ENCODE assay signal across 1 worm cellular context in the genomic region with DNA sequence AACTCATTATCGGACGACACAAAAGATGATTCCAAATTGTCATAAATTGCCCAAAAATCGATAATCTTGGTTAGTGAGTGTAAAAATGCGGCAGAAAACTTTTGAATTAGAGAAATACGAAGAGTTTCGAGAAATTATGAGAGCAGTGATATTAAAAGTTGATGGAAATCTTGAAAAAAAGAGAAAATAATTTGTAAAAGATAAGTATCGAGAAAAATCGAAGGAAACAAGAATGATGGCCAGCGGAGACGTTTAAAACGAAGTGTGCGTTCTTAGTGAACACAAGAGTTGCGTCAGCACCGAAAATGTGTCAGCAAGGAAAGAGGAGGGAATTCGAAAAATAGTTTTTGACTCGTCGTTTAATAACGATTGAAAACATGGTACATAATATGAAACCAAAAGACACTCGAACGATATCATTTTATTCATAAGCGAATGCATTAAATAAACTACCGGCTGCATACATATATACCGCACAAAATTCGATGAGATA.
TF ChIP-seq lines count a peak whose summit lies in the region.

A gene (minus strand): TSS at position 51 of the 493 bp plus-strand sequence.

TF ChIP-seq in whole organism, L4 larva, 104 proteins besides CTCF, POLR2A, EP300 and RAD21 (continued from another document):
- TF ChIP-seq dve-1 (tag; optimal IDR thresholded peaks at IDR 0.05; lab: Kevin White, UChicago; ENCODE audit: insufficient read depth) (peak; percentile 85), nhr-28 (tag; optimal IDR thresholded peaks at IDR 0.05; lab: Kevin White, UChicago) (peak; percentile 49), F10B5.3 (tag; optimal IDR thresholded peaks at IDR 0.05; lab: Kevin White, UChicago) (no peak), madf-5 (GFP tag; IDR thresholded peaks at IDR 0.05; lab: Robert Waterston, UW) (no peak), aly-2 (tag; optimal IDR thresholded peaks at IDR 0.05; lab: Kevin White, UChicago) (no peak), ctbp-1 (GFP tag; IDR thresholded peaks at IDR 0.05; lab: Robert Waterston, UW) (0 out of 2 replicates have a peak, but pooled peaks have one; percentile 23), lsy-2 (tag; optimal IDR thresholded peaks at IDR 0.05; lab: Kevin White, UChicago) (peak; percentile 73 to 94), ama-1 (optimal IDR thresholded peaks at IDR 0.05; lab: Kevin White, UChicago) (peak; percentile 55), daf-12 (tag; optimal IDR thresholded peaks at IDR 0.05; lab: Kevin White, UChicago) (no peak), saeg-2 (GFP tag; IDR thresholded peaks at IDR 0.05; lab: Robert Waterston, UW) (no peak), Y5F2A.4 (GFP tag; optimal IDR thresholded peaks at IDR 0.05; lab: Kevin White, UChicago) (no peak), set-16 (GFP tag; IDR thresholded peaks at IDR 0.05; lab: Robert Waterston, UW) (no peak), hlh-11 (tag; optimal IDR thresholded peaks at IDR 0.05; lab: Kevin White, UChicago) (peak; percentile 72), ceh-28 (tag; optimal IDR thresholded peaks at IDR 0.05; lab: Kevin White, UChicago) (no peak), skn-1 (tag; optimal IDR thresholded peaks at IDR 0.05; lab: Kevin White, UChicago) (no peak), cey-2 (tag; optimal IDR thresholded peaks at IDR 0.05; lab: Kevin White, UChicago; ENCODE audit: borderline replicate concordance, insufficient read depth) (no peak), lir-3 (tag; optimal IDR thresholded peaks at IDR 0.05; lab: Kevin White, UChicago) (no peak), aha-1 (tag; lab: Kevin White, UChicago) (peak; percentile 42), unc-62 (GFP tag; optimal IDR thresholded peaks at IDR 0.05 in 1 of 2; lab: Kevin White, UChicago) (peak in 1 of 2 experiments; percentile 89), unc-62 (tag; optimal IDR thresholded peaks at IDR 0.05; lab: Kevin White, UChicago) (no peak), daf-8 (GFP tag; IDR thresholded peaks at IDR 0.05; lab: Robert Waterston, UW) (no peak), zag-1 (tag; optimal IDR thresholded peaks at IDR 0.05; lab: Kevin White, UChicago) (no peak), arid-1 (GFP tag; conservative IDR thresholded peaks at IDR 0.05; lab: Robert Waterston, UW) (peak; percentile 62; the same call in 1 of the 2 replicates), nhr-11 (tag; optimal IDR thresholded peaks at IDR 0.05; lab: Kevin White, UChicago) (peak; percentile 71), mdl-1 (tag; optimal IDR thresholded peaks at IDR 0.05; lab: Kevin White, UChicago) (peak in 1 of 2 experiments; percentile 27), dmd-6 (GFP tag; IDR thresholded peaks at IDR 0.05; lab: Robert Waterston, UW) (peak; percentile 61), rbr-2 (tag; optimal IDR thresholded peaks at IDR 0.05; lab: Kevin White, UChicago) (peak; percentile 75), tag-97 (GFP tag; IDR thresholded peaks at IDR 0.05; lab: Robert Waterston, UW) (no peak), R02D3.7 (tag; optimal IDR thresholded peaks at IDR 0.05; lab: Kevin White, UChicago) (no peak), nhr-42 (GFP tag; IDR thresholded peaks at IDR 0.05; lab: Robert Waterston, UW) (0 out of 2 replicates have a peak, but pooled peaks have one; percentile 64), hif-1 (tag; optimal IDR thresholded peaks at IDR 0.05; lab: Kevin White, UChicago) (peak in 1 of 2 experiments; percentile 43), ceh-44 (GFP tag; IDR thresholded peaks at IDR 0.05; lab: Robert Waterston, UW) (no peak), dmd-9 (GFP tag; IDR thresholded peaks at IDR 0.05; lab: Robert Waterston, UW) (0 out of 2 replicates have a peak, but pooled peaks have one; percentile 42), T26A8.4 (GFP tag; IDR thresholded peaks at IDR 0.05; lab: Robert Waterston, UW) (peak; percentile 74)
